Worm (Caenorhabditis elegans) whole organism, midembryonic: Measurements from ENCODE around the gene vhl-1.

Experiments used
- T22C8.4 ChIP-seq: fragments of 200-800 bp; sonication (Bioruptor generic); IDR thresholded peaks from 2 replicates; pipeline ENCODE4 v1.3.6; 2022; ENCODE audit warnings: missing genetic modification characterization, missing compliant biosample characterization
- cog-1 ChIP-seq: sonication (generic microtip); optimal IDR thresholded peaks from 2 replicates; lab custom pipeline; 2016; ENCODE audit warnings: missing genetic modification characterization, missing compliant biosample characterization
- flt-1 ChIP-seq: fragments of 200-800 bp; sonication (Bioruptor generic); IDR thresholded peaks from 2 replicates; pipeline ENCODE4 v1.3.6; 2022; ENCODE audit warnings: missing genetic modification characterization, missing compliant biosample characterization
- klf-2 ChIP-seq: fragments of 200-800 bp; sonication (Bioruptor generic); conservative IDR thresholded peaks from 2 replicates; pipeline ENCODE4 v1.3.6; 2022; ENCODE audit warnings: missing genetic modification reagents, missing genetic modification characterization, missing compliant biosample characterization
- med-1 ChIP-seq: sonication (generic microtip); optimal IDR thresholded peaks from 2 replicates; lab custom pipeline; 2017; ENCODE audit warnings: missing genetic modification characterization, mild to moderate bottlenecking, missing compliant biosample characterization, antibody characterized with exemption, missing genetic modification reagents; ENCODE audit not compliant: insufficient read depth
- ref-1 ChIP-seq: fragments of 200-800 bp; sonication (Bioruptor generic); conservative IDR thresholded peaks from 2 replicates; pipeline ENCODE4 v1.3.6; 2022; ENCODE audit warnings: missing genetic modification reagents, missing genetic modification characterization, missing compliant biosample characterization
- tab-1 ChIP-seq: fragments of 200-800 bp; sonication (Bioruptor generic); IDR thresholded peaks from 2 replicates; pipeline ENCODE4 v1.3.6; 2022; ENCODE audit warnings: missing genetic modification characterization, missing compliant biosample characterization
- ztf-23 ChIP-seq: fragments of 200-800 bp; sonication (Bioruptor generic); IDR thresholded peaks from 2 replicates; pipeline ENCODE4 v1.3.6; 2022; ENCODE audit warnings: missing genetic modification reagents, missing genetic modification characterization, missing compliant biosample characterization
- ztf-29 ChIP-seq: fragments of 200-800 bp; sonication (Bioruptor generic); IDR thresholded peaks from 2 replicates; pipeline ENCODE4 v1.3.6; 2022; ENCODE audit warnings: missing genetic modification reagents, missing genetic modification characterization, missing compliant biosample characterization

vhl-1 gene

DNA sequence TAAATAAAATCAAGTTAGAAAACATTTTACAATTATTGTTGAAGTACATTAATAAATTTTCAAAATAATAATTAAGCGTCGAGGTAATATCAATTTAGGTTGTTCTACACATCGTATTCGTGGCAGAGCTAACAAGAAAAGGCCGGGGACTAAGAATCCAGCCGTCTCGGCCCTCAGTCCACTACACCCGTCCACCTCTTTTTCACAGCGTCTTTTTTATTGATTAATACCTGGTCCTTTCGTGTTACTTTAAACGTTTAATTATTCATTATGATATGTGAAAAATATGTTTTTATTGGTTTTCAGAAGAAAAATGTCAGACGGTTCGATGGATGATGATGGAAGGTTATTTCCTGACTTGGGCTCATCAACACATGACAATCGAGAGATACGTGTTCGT lies at the start of gene vhl-1:
Gene vhl-1 (plus strand): TSS at position 301 of the 400 bp plus-strand sequence.
- no peak for TF ChIP-seq cog-1 (tag; lab: Kevin White, UChicago)

DNA sequence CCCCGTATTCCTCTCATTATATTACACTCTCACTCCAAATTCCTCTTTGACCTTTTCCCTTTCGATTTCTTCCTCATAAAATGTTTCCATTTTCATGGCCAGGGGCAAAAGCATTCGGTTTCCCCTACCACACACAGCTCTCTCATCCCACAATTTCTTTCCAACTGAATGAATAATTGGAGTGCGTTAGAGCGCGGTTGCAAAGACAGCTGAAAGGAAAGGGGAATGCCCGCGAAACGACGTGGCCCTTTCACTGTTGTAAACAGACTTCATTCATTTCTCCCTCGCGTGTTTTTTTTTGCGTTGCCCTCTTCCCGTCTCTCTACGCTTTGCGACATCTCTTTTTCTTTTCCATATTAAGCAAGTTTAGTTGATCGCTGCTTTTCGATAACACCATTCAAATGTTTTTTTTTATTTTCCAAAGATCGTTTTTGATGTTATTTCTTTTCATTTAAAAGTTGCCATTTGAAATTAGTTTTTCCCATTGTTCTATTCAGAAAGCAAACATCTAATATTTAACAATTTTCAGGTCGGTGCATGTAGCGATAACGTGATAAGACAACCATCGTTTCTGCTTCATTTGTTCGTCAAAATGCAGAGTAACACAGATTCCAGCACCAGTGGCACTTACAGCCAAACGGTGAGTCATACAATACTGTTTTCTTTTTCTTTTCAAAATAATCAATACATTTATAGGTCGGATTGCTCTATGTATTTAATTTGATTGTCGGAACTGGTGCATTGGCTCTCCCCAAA lies 44.7 kb upstream of the vhl-1 start, which contains the start of gene C03A3.2:
Gene C03A3.2 (plus strand): TSS at position 530 of the 756 bp plus-strand sequence.
- TF ChIP-seq ztf-29 (GFP tag; lab: Robert Waterston, UW) (no peak), T22C8.4 (GFP tag; lab: Robert Waterston, UW) (no peak), ztf-23 (GFP tag; lab: Robert Waterston, UW) (peak; percentile 70), klf-2 (GFP tag; lab: Robert Waterston, UW) (no peak), flt-1 (peak; percentile 70; the same call in 1 of the 2 replicates), ref-1 (GFP tag; lab: Robert Waterston, UW) (no peak), tab-1 (GFP tag; lab: Robert Waterston, UW) (no peak), med-1 (GFP tag; lab: Kevin White, UChicago) (no peak), cog-1 (tag; lab: Kevin White, UChicago) (peak; percentile 29)

DNA sequence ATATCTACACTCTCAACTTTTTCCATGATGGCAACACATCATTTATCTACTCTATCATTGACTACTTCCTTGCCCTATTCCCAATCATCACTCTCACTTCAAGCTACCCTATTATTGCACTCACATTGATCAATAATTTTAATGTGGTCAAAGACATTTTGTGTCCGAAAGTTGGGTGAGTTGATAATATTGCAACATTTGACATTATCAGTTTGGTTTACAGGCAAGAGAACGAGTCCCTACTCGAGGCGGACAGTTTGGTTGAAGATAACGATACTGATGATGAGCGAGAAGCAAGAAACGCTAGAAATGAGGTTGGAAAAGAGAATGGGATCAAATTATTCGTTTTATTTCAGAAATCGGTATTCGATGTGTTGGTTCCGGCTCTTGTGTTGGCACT lies 42.4 kb upstream of the vhl-1 start:
- TF ChIP-seq flt-1, result no peak
- no peak for TF ChIP-seq tab-1 (GFP tag; lab: Robert Waterston, UW)
- no peak for TF ChIP-seq cog-1 (tag; lab: Kevin White, UChicago)
- TF ChIP-seq ztf-29 (GFP tag; lab: Robert Waterston, UW), result no peak
- TF ChIP-seq med-1 (GFP tag; lab: Kevin White, UChicago), result no peak
- TF ChIP-seq ztf-23 (GFP tag; lab: Robert Waterston, UW), result no peak
- TF ChIP-seq ref-1 (GFP tag; lab: Robert Waterston, UW), result no peak
- TF ChIP-seq T22C8.4 (GFP tag; lab: Robert Waterston, UW), result no peak
- TF ChIP-seq klf-2 (GFP tag; lab: Robert Waterston, UW), result no peak

DNA sequence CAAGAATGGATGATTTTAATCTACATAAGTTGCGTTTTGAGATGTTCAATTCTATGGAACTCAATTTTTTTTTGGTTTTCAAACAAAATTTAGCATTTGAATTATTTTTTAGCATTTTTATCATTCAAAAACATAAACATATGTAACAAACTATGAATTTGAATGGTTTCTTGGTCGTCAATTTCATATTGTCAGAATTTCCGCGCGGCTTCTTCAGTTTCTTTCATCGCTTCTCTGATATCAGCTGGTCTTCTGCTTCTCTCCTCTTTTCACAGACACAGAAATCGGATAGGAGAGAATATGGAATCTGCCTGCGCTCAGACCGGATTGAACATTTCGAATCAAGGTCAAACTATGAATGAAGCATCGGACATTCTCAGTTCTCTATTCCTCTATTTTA lies 40.4 kb upstream of the vhl-1 start, which contains the start of gene C03A3.9:
Gene C03A3.9 (plus strand): TSS at position 301 of the 400 bp plus-strand sequence.
- no peak for TF ChIP-seq ztf-29 (GFP tag; lab: Robert Waterston, UW)
- no peak for TF ChIP-seq cog-1 (tag; lab: Kevin White, UChicago)
- no peak for TF ChIP-seq flt-1
- no peak for TF ChIP-seq ref-1 (GFP tag; lab: Robert Waterston, UW)
- no peak for TF ChIP-seq klf-2 (GFP tag; lab: Robert Waterston, UW)
- no peak for TF ChIP-seq ztf-23 (GFP tag; lab: Robert Waterston, UW)
- TF ChIP-seq tab-1 (GFP tag; lab: Robert Waterston, UW), result no peak

DNA sequence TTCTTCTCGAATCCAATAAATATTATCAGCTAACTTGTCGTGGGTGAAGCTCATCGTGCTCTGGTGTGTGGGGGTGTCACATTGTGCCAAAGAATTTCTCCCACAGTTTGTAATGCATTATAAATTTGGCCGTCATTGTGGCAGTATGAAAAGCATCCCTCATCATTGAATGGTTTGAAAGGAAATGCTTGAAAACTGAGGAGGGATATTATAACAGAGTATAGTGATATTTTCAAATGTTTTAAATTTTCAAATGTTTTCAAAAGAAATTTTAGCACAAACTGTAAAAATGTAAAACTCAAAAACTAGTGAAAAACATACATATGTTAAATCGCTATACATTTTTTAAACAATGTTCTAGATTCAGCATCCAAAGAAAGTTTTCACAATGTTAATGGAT lies 38.2 kb upstream of the vhl-1 start, which contains the start of gene C03A3.3:
Gene C03A3.3 (minus strand): TSS at position 101 of the 400 bp plus-strand sequence.
- TF ChIP-seq ztf-23 (GFP tag; lab: Robert Waterston, UW) (no peak), flt-1 (no peak), ref-1 (GFP tag; lab: Robert Waterston, UW) (no peak), tab-1 (GFP tag; lab: Robert Waterston, UW) (no peak), cog-1 (tag; lab: Kevin White, UChicago) (no peak), klf-2 (GFP tag; lab: Robert Waterston, UW) (no peak), ztf-29 (GFP tag; lab: Robert Waterston, UW) (no peak)

DNA sequence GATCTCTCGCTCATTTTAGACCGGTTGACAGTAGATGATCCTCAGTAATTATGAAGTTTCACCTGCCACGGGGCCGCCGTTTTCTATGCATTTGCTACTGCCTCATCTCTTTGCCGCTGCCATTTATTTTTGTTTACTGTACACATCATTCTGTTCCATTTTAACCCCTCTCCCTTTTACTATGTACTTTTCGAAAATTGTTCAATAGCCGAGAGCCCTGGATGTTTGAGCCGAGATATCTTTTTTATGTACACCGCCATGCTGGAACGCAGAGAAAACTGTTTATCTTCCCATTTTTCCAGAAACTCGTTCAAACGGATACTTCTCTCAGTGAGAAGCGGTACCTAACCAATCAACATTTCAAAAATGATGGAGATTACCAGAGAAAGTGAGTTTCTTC lies 36.3 kb upstream of the vhl-1 start, which contains the start of gene ifa-1:
Gene ifa-1 (plus strand): TSS at position 301 of the 400 bp plus-strand sequence.
- TF ChIP-seq ztf-29 (GFP tag; lab: Robert Waterston, UW), result no peak
- TF ChIP-seq med-1 (GFP tag; lab: Kevin White, UChicago), result no peak
- no peak for TF ChIP-seq T22C8.4 (GFP tag; lab: Robert Waterston, UW)
- no peak for TF ChIP-seq ztf-23 (GFP tag; lab: Robert Waterston, UW)
- TF ChIP-seq cog-1 (tag; lab: Kevin White, UChicago), result no peak
- TF ChIP-seq klf-2 (GFP tag; lab: Robert Waterston, UW), result no peak
- no peak for TF ChIP-seq flt-1
- no peak for TF ChIP-seq tab-1 (GFP tag; lab: Robert Waterston, UW)
- no peak for TF ChIP-seq ref-1 (GFP tag; lab: Robert Waterston, UW)

DNA sequence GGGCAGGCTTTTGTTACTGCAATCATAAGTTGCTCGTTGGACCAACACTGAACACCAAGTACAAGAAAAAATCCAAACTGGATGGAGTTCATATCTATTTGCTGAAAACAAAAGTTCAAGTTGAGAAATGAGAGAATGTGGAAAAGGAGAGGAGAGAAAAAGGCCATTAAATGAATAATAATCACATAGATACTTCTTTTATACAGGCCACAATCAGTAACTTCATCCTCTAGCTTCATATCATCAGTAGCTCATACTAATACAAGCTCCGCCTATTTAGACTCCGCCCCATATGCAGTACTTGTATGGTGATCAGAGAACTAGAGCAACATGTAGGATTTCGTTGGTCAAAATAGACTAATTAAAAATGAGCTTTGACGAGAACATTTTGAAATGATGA lies 27.9 kb upstream of the vhl-1 start, which contains the start of gene F38B2.2:
Gene F38B2.2 (minus strand): TSS at position 101 of the 400 bp plus-strand sequence.
- TF ChIP-seq klf-2 (GFP tag; lab: Robert Waterston, UW), result no peak
- no peak for TF ChIP-seq tab-1 (GFP tag; lab: Robert Waterston, UW)
- TF ChIP-seq flt-1, result no peak
- TF ChIP-seq med-1 (GFP tag; lab: Kevin White, UChicago), result no peak
- TF ChIP-seq ref-1 (GFP tag; lab: Robert Waterston, UW), result no peak
- TF ChIP-seq T22C8.4 (GFP tag; lab: Robert Waterston, UW), result no peak
- TF ChIP-seq ztf-29 (GFP tag; lab: Robert Waterston, UW), result no peak
- no peak for TF ChIP-seq cog-1 (tag; lab: Kevin White, UChicago)
- no peak for TF ChIP-seq ztf-23 (GFP tag; lab: Robert Waterston, UW)

DNA sequence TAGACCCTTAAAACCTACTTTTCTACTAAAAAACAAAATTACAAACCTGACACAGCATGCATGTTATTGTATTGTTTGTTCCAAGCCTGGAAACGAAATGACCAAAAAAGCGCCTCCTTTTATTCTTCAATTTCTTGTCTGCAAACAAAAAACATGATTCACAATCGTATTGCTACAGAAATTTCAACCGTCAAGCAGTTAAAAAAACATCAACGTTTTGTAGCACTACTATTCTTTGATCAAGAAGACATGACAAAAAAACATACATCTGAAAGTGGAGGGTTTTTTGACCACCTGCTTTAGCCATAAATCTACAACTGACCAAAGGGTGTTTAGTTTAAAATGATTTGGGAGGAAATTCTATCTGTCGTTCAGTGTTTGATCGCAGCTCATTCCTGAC lies 26.0 kb upstream of the vhl-1 start, which contains the start of gene F38B2.6:
Gene F38B2.6 (minus strand): TSS at position 101 of the 400 bp plus-strand sequence.
- TF ChIP-seq cog-1 (tag; lab: Kevin White, UChicago) (no peak), flt-1 (no peak), ztf-29 (GFP tag; lab: Robert Waterston, UW) (no peak), med-1 (GFP tag; lab: Kevin White, UChicago) (no peak)

DNA sequence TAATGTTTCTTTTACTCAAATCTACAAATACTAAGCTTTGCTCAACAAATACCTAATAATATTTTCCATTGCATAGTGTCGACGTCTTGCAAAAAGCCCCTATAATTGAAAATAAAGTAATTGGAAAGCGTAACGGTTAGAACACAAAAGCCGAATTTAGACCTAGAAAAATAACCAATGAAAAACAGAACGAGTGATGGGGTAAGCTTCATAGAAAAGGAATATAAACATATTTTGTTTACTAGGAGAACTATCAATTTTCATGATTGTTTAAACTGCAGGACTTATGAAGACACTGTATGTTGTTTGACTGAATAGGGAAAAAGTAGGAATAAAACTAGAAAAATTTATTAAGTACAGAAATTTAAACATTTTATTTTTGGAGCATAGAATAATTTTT lies 20.9 kb upstream of the vhl-1 start, which contains the start of gene F38B2.3:
Gene F38B2.3 (minus strand): TSS at position 101 of the 400 bp plus-strand sequence.
- TF ChIP-seq med-1 (GFP tag; lab: Kevin White, UChicago) (no peak), tab-1 (GFP tag; lab: Robert Waterston, UW) (no peak), ztf-29 (GFP tag; lab: Robert Waterston, UW) (no peak), klf-2 (GFP tag; lab: Robert Waterston, UW) (no peak), cog-1 (tag; lab: Kevin White, UChicago) (no peak), ref-1 (GFP tag; lab: Robert Waterston, UW) (no peak), flt-1 (no peak), T22C8.4 (GFP tag; lab: Robert Waterston, UW) (no peak), ztf-23 (GFP tag; lab: Robert Waterston, UW) (no peak)
